Fruit fly (Drosophila melanogaster): Measurements from ENCODE around the gene CG13999.
A peak's percentile ranks its signal among the peaks of the same experiment; 100 is the strongest.

The CG13999 gene

DNA sequence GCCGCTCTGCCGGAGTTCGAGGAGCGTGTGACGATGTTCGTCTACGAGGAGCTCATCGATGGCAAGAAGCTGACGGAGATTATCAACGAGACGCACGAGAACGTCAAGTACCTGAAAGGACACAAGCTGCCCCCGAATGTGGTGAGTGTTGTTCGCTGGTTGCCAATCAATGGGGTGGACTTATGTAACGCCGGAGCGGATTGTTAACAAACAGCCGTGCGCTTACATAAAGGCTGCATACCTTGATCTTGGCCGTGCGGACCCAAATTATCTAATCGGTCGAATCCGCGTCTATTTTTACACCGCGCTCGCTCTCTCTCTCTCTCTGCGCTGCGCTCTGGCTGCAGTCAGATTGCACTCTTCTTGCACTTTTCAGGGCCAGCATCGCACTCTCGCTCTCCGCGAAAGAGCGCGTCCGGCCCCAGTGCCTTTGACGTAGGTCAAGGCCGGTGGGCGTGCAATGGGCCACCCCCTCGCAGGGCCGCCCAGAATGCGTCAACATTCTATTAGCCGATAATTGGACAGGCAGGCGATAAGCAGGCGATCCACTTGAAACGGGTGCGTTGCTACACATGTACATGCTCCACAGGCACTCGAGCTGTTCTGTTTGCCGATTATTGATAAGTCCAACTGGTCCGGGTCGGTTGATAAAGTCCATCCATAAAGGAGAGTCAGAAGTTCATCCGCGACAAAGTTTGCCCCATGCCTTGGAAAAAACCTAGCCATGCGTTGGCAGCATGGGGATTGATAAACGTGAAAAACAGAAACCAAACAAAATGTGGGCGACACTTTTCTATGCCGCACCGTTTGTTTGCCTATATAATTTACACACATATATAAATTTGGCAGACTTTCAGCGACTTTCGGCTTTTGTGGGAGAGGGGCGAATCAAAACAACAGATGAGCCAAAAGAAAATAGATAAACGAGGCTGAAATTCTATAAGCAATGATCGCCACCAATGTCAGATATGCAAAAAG, 11.7 kb downstream of the CG13999 start (continued):
- TF ChIP-seq fd102C (GFP tag; optimal IDR thresholded peaks at IDR 0.05), result no peak
- TF ChIP-seq disco-r (GFP tag; optimal IDR thresholded peaks at IDR 0.05), result no peak
- no peak for TF ChIP-seq sisA (GFP tag; IDR thresholded peaks at IDR 0.05)
- peak; percentile 31; the same call in 1 of the 3 replicates for TF ChIP-seq Opbp (GFP tag; IDR thresholded peaks at IDR 0.05; ENCODE audit: partially characterized antibody)
- TF ChIP-seq sens (GFP tag), result no peak
- peak; percentile 39 for TF ChIP-seq caup (GFP tag; optimal IDR thresholded peaks at IDR 0.05; ENCODE audit: severe bottlenecking)
- no peak for TF ChIP-seq fru (optimal IDR thresholded peaks at IDR 0.05)
- peak in 1 of 2 experiments; percentile 23 for TF ChIP-seq bsh (GFP tag; optimal IDR thresholded peaks at IDR 0.05)
- TF ChIP-seq odd (GFP tag; optimal IDR thresholded peaks at IDR 0.05), result no peak
- TF ChIP-seq crp (GFP tag; optimal IDR thresholded peaks at IDR 0.05), result no peak
- no peak for TF ChIP-seq CG13775 (GFP tag; optimal IDR thresholded peaks at IDR 0.05)
- peak; percentile 73 for TF ChIP-seq CG7987 (GFP tag; optimal IDR thresholded peaks at IDR 0.05)
- TF ChIP-seq stc (GFP tag; IDR thresholded peaks at IDR 0.05), result no peak
- TF ChIP-seq CkIIα-i1 (GFP tag; IDR thresholded peaks at IDR 0.05), result no peak
- TF ChIP-seq bab2 (GFP tag; optimal IDR thresholded peaks at IDR 0.05), result no peak
- TF ChIP-seq seq (GFP tag; IDR thresholded peaks at IDR 0.05), result no peak
- TF ChIP-seq CG12071 (GFP tag; optimal IDR thresholded peaks at IDR 0.05), result no peak
- no peak for TF ChIP-seq Hand (GFP tag; optimal IDR thresholded peaks at IDR 0.05)
- no peak for TF ChIP-seq NfI (GFP tag; optimal IDR thresholded peaks at IDR 0.05)
- no peak for TF ChIP-seq CG17802 (tag; optimal IDR thresholded peaks at IDR 0.05)
- no peak for TF ChIP-seq CTCF (GFP tag; optimal IDR thresholded peaks at IDR 0.05)
- 0 out of 2 replicates have a peak, but pooled peaks have one; percentile 5 for TF ChIP-seq CG14014 (GFP tag; IDR thresholded peaks at IDR 0.05)
- TF ChIP-seq HLH3B (GFP tag; IDR thresholded peaks at IDR 0.05), result no peak
- TF ChIP-seq danr (GFP tag; IDR thresholded peaks at IDR 0.05), result no peak
- TF ChIP-seq sr (GFP tag; IDR thresholded peaks at IDR 0.05), result 0 out of 3 replicates have a peak, but pooled peaks have one; percentile 10
- TF ChIP-seq Eip74EF (GFP tag; optimal IDR thresholded peaks at IDR 0.05), result no peak
- TF ChIP-seq yki (optimal IDR thresholded peaks at IDR 0.05), result peak; percentile 67
- TF ChIP-seq CG11560 (tag; IDR thresholded peaks at IDR 0.05), result no peak
- peak; percentile 32 for TF ChIP-seq cad (GFP tag; optimal IDR thresholded peaks at IDR 0.05)
- no peak for TF ChIP-seq CG17359 (tag; optimal IDR thresholded peaks at IDR 0.05)
- no peak for TF ChIP-seq maf-S (GFP tag; optimal IDR thresholded peaks at IDR 0.05)
- no peak for TF ChIP-seq Fer1 (GFP tag; optimal IDR thresholded peaks at IDR 0.05)
- peak; percentile 97 for TF ChIP-seq grn (GFP tag; optimal IDR thresholded peaks at IDR 0.05)
- TF ChIP-seq CG34376 (GFP tag; optimal IDR thresholded peaks at IDR 0.05), result no peak
- no peak for TF ChIP-seq p53 (GFP tag; optimal IDR thresholded peaks at IDR 0.05)
- TF ChIP-seq CG10462 (GFP tag; optimal IDR thresholded peaks at IDR 0.05), result no peak
- no peak for TF ChIP-seq CG18619 (GFP tag; optimal IDR thresholded peaks at IDR 0.05)
- peak; percentile 46; the same call in 1 of the 3 replicates for TF ChIP-seq CG16813 (GFP tag; IDR thresholded peaks at IDR 0.05; ENCODE audit: partially characterized antibody)
- TF ChIP-seq CG13894 (tag; optimal IDR thresholded peaks at IDR 0.05), result no peak
- TF ChIP-seq Sox100B (GFP tag; optimal IDR thresholded peaks at IDR 0.05), result no peak
- TF ChIP-seq CG17361 (GFP tag; IDR thresholded peaks at IDR 0.05), result no peak
- TF ChIP-seq CG14710 (tag; optimal IDR thresholded peaks at IDR 0.05), result no peak
- no peak for TF ChIP-seq CG6813 (GFP tag; optimal IDR thresholded peaks at IDR 0.05)
- peak; percentile 78 for TF ChIP-seq mirr (GFP tag; optimal IDR thresholded peaks at IDR 0.05)
- peak; percentile 25; the same call in 1 of the 2 replicates for TF ChIP-seq ranshi (GFP tag; IDR thresholded peaks at IDR 0.05)
- no peak for TF ChIP-seq nerfin-1 (tag; optimal IDR thresholded peaks at IDR 0.05)
- TF ChIP-seq vnd (GFP tag; IDR thresholded peaks at IDR 0.05; ENCODE audit: partially characterized antibody), result peak; percentile 74; the same call in 2 of the 3 replicates
- peak; percentile 97 for TF ChIP-seq sug (tag; optimal IDR thresholded peaks at IDR 0.05)
- no peak for TF ChIP-seq Ets65A (GFP tag)
